Worm (Caenorhabditis elegans) whole organism, L1 larva: ENCODE results near the gene F29B9.12.

Experiments used
- mdl-1 ChIP-seq, 2 experiments: fragments of 150-350 bp; optimal IDR thresholded peaks; 2 replicates each; lab custom pipeline; 2014 to 2017; ENCODE audit warnings: missing biosample characterization in 2 of 2, missing genetic modification characterization in 2 of 2, inconsistent platforms in 1 of 2
- nhr-77 ChIP-seq: fragments of 150-350 bp; optimal IDR thresholded peaks from 2 replicates; lab custom pipeline; 2014; ENCODE audit warnings: missing biosample characterization, missing genetic modification characterization

DNA sequence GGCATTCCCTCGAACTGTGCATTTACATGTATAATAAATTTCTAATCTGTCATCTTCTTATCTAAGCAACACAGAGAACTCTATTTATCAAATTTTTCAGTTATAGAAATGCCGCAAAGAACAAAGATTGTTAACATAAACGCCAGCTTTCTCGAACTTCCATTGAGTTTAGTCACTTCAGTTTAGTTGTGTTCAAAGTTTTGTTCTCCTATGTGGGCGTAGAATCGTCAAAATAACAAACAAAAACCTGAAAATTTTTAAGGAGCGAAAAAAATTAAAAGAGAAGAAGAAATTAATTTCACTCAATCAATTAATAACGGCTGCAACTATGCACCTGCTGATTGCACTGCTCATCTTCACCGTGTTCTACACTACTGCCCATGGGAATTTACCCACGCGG lies 33.3 kb upstream of the F29B9.12 start, which contains the start of gene R105.5:
- TF ChIP-seq mdl-1 (tag; optimal IDR thresholded peaks at IDR 0.05; lab: Kevin White, UChicago) = no peak
- TF ChIP-seq nhr-77 = no peak
